Worm (Caenorhabditis elegans): ENCODE results near the gene mex-6.

ce11 chrII:9574406-9574805, 50.4 kb downstream of the mex-6 start:
- no peak for TF ChIP-seq flt-1 (GFP tag; IDR thresholded peaks at IDR 0.05)
- no peak for TF ChIP-seq klf-2 (GFP tag; conservative IDR thresholded peaks at IDR 0.05)
- no peak for TF ChIP-seq tab-1 (GFP tag; IDR thresholded peaks at IDR 0.05)
- TF ChIP-seq med-1 (GFP tag; optimal IDR thresholded peaks at IDR 0.05; ENCODE audit: insufficient read depth) = no peak
- no peak for TF ChIP-seq ztf-23 (GFP tag; IDR thresholded peaks at IDR 0.05)

All from whole organism, midembryonic.